Worm (Caenorhabditis elegans) whole organism, L2 larva: Measurements from ENCODE around the gene hlh-30.

ENCODE experiments used
- C34F6.9 ChIP-seq: fragments of 150-350 bp; optimal IDR thresholded peaks from 2 replicates; lab custom pipeline; 2014; ENCODE audit warnings: missing biosample characterization, missing genetic modification characterization
- F13H6.1 ChIP-seq: sonication (generic microtip); optimal IDR thresholded peaks from 2 replicates; lab custom pipeline; 2016; ENCODE audit warnings: missing genetic modification characterization, missing compliant biosample characterization
- R02D3.7 ChIP-seq: fragments of 150-350 bp; optimal IDR thresholded peaks from 2 replicates; lab custom pipeline; 2014; ENCODE audit warnings: missing biosample characterization, missing genetic modification characterization
- Y55F3AM.14 ChIP-seq: fragments of 200-800 bp; sonication (Bioruptor generic); optimal IDR thresholded peaks from 2 replicates; lab custom pipeline; 2018; ENCODE audit warnings: mild to moderate bottlenecking, missing genetic modification characterization, missing compliant biosample characterization
- ZK546.5 ChIP-seq: sonication (generic microtip); optimal IDR thresholded peaks from 2 replicates; lab custom pipeline; 2017; ENCODE audit warnings: missing biosample characterization, missing genetic modification characterization
- alr-1 ChIP-seq: fragments of 150-350 bp; optimal IDR thresholded peaks from 2 replicates; lab custom pipeline; 2014; ENCODE audit warnings: missing biosample characterization, missing genetic modification characterization
- aly-2 ChIP-seq: fragments of 150-350 bp; optimal IDR thresholded peaks from 2 replicates; lab custom pipeline; 2014; ENCODE audit warnings: missing biosample characterization, missing genetic modification characterization
- ama-1 ChIP-seq: fragments of 150-350 bp; optimal IDR thresholded peaks from 2 replicates; lab custom pipeline; 2018; ENCODE audit warnings: inconsistent platforms
- blmp-1 ChIP-seq: sonication (generic microtip); optimal IDR thresholded peaks from 2 replicates; lab custom pipeline; 2017; ENCODE audit warnings: missing genetic modification characterization, mild to moderate bottlenecking, missing compliant biosample characterization, antibody characterized with exemption, moderate library complexity; ENCODE audit not compliant: insufficient read depth
- ceh-16 ChIP-seq: fragments of 150-350 bp; optimal IDR thresholded peaks from 2 replicates; lab custom pipeline; 2014; ENCODE audit warnings: missing biosample characterization, missing genetic modification characterization
- ceh-82 ChIP-seq: fragments of 150-350 bp; optimal IDR thresholded peaks from 2 replicates; lab custom pipeline; 2014; ENCODE audit warnings: missing biosample characterization, missing genetic modification characterization
- crh-2 ChIP-seq: sonication (generic microtip); optimal IDR thresholded peaks from 2 replicates; lab custom pipeline; 2017; ENCODE audit warnings: missing biosample characterization, missing genetic modification characterization
- dmd-4 ChIP-seq: sonication (generic microtip); optimal IDR thresholded peaks from 2 replicates; lab custom pipeline; 2017; ENCODE audit warnings: missing biosample characterization, missing genetic modification characterization
- egl-27 ChIP-seq: sonication (generic microtip); optimal IDR thresholded peaks from 3 replicates; lab custom pipeline; 2017; ENCODE audit warnings: missing biosample characterization, missing genetic modification reagents, missing genetic modification characterization
- elt-1 ChIP-seq: fragments of 150-350 bp; optimal IDR thresholded peaks from 2 replicates; lab custom pipeline; 2014; ENCODE audit warnings: missing biosample characterization, missing genetic modification characterization
- elt-3 ChIP-seq: sonication (generic microtip); optimal IDR thresholded peaks from 2 replicates; lab custom pipeline; 2017; ENCODE audit warnings: missing biosample characterization, missing genetic modification characterization
- fos-1 ChIP-seq: fragments of 150-350 bp; optimal IDR thresholded peaks from 2 replicates; lab custom pipeline; 2014; ENCODE audit warnings: missing biosample characterization, missing genetic modification characterization
- gmeb-1 ChIP-seq: fragments of 150-350 bp; optimal IDR thresholded peaks from 2 replicates; lab custom pipeline; 2014; ENCODE audit warnings: missing biosample characterization, missing genetic modification characterization
- lin-11 ChIP-seq: fragments of 150-350 bp; sonication (generic microtip); optimal IDR thresholded peaks from 2 replicates; lab custom pipeline; 2014; ENCODE audit warnings: missing biosample characterization, missing genetic modification characterization, inconsistent platforms, mixed read lengths
- lin-13 ChIP-seq: fragments of 150-350 bp; optimal IDR thresholded peaks from 2 replicates; lab custom pipeline; 2014; ENCODE audit warnings: missing biosample characterization, missing genetic modification reagents, missing genetic modification characterization
- lin-39 ChIP-seq: fragments of 150-350 bp; optimal IDR thresholded peaks from 2 replicates; lab custom pipeline; 2014; ENCODE audit warnings: missing biosample characterization, missing genetic modification reagents, missing genetic modification characterization
- lsy-2 ChIP-seq, 2 experiments: fragments of 150-350 bp in 1 of 2; sonication (generic microtip) in 1 of 2; optimal IDR thresholded peaks; 2 replicates each; lab custom pipeline; 2014 to 2017; ENCODE audit warnings: missing biosample characterization in 2 of 2, missing genetic modification characterization in 2 of 2
- mab-5 ChIP-seq: fragments of 150-350 bp; optimal IDR thresholded peaks from 2 replicates; lab custom pipeline; 2014; ENCODE audit warnings: missing biosample characterization, missing genetic modification characterization
- mbf-1 ChIP-seq: sonication (generic microtip); optimal IDR thresholded peaks from 2 replicates; lab custom pipeline; 2017; ENCODE audit warnings: missing biosample characterization, missing genetic modification characterization
- mdl-1 ChIP-seq, 2 experiments: fragments of 150-350 bp in 1 of 2; sonication (generic microtip) in 1 of 2; optimal IDR thresholded peaks; 2 replicates each; lab custom pipeline; 2017; ENCODE audit warnings: missing biosample characterization in 2 of 2, missing genetic modification characterization in 2 of 2
- nhr-10 ChIP-seq: sonication (generic microtip); optimal IDR thresholded peaks from 2 replicates; lab custom pipeline; 2017; ENCODE audit warnings: missing biosample characterization, missing genetic modification characterization
- nhr-11 ChIP-seq: fragments of 150-350 bp; optimal IDR thresholded peaks from 2 replicates; lab custom pipeline; 2014; ENCODE audit warnings: missing biosample characterization, missing genetic modification characterization
- nhr-129 ChIP-seq: fragments of 150-350 bp; optimal IDR thresholded peaks from 2 replicates; lab custom pipeline; 2014; ENCODE audit warnings: missing biosample characterization, missing genetic modification characterization
- nhr-21 ChIP-seq: fragments of 150-350 bp; optimal IDR thresholded peaks from 2 replicates; lab custom pipeline; 2014; ENCODE audit warnings: missing biosample characterization, missing genetic modification characterization
- nhr-23 ChIP-seq: fragments of 150-350 bp; optimal IDR thresholded peaks from 2 replicates; lab custom pipeline; 2014; ENCODE audit warnings: missing biosample characterization, missing genetic modification reagents, missing genetic modification characterization
- nhr-237 ChIP-seq: fragments of 150-350 bp; optimal IDR thresholded peaks from 2 replicates; lab custom pipeline; 2014; ENCODE audit warnings: missing biosample characterization, missing genetic modification characterization
- nhr-25 ChIP-seq: fragments of 150-350 bp; sonication (generic microtip); optimal IDR thresholded peaks from 3 replicates; lab custom pipeline; 2014; ENCODE audit warnings: missing biosample characterization, missing genetic modification characterization
- nhr-6 ChIP-seq: fragments of 150-350 bp; optimal IDR thresholded peaks from 2 replicates; lab custom pipeline; 2014; ENCODE audit warnings: missing biosample characterization, missing genetic modification characterization
- nhr-77 ChIP-seq: fragments of 150-350 bp; optimal IDR thresholded peaks from 2 replicates; lab custom pipeline; 2014; ENCODE audit warnings: missing biosample characterization, missing genetic modification characterization
- sem-4 ChIP-seq: fragments of 150-350 bp; optimal IDR thresholded peaks from 2 replicates; lab custom pipeline; 2014; ENCODE audit warnings: missing biosample characterization, missing genetic modification reagents, missing genetic modification characterization
- skn-1 ChIP-seq: sonication (generic microtip); optimal IDR thresholded peaks from 2 replicates; lab custom pipeline; 2017; ENCODE audit warnings: missing biosample characterization, missing genetic modification characterization
- sma-3 ChIP-seq: sonication (generic microtip); optimal IDR thresholded peaks from 2 replicates; lab custom pipeline; 2016; ENCODE audit warnings: missing genetic modification reagents, missing genetic modification characterization, missing compliant biosample characterization
- sma-9 ChIP-seq, 2 experiments: fragments of 150-350 bp in 1 of 2; sonication (generic microtip) in 1 of 2; optimal IDR thresholded peaks; 2 replicates each; lab custom pipeline; 2014 to 2016; ENCODE audit warnings: missing genetic modification characterization in 2 of 2, mild to moderate bottlenecking in 1 of 2, missing biosample characterization in 1 of 2, missing compliant biosample characterization in 1 of 2, missing genetic modification reagents in 1 of 2, moderate library complexity in 1 of 2
- unc-39 ChIP-seq: fragments of 150-350 bp; optimal IDR thresholded peaks from 2 replicates; lab custom pipeline; 2014; ENCODE audit warnings: missing biosample characterization, missing genetic modification characterization
- unc-55 ChIP-seq: fragments of 150-350 bp; sonication (generic microtip); optimal IDR thresholded peaks from 3 replicates; lab custom pipeline; 2014; ENCODE audit warnings: missing biosample characterization, missing genetic modification reagents, missing genetic modification characterization
- unc-62 ChIP-seq: fragments of 150-350 bp; optimal IDR thresholded peaks from 2 replicates; lab custom pipeline; 2014; ENCODE audit warnings: missing biosample characterization, missing genetic modification reagents, missing genetic modification characterization
- zag-1 ChIP-seq: fragments of 150-350 bp; optimal IDR thresholded peaks from 2 replicates; lab custom pipeline; 2014; ENCODE audit warnings: missing biosample characterization, missing genetic modification characterization
- ztf-1 ChIP-seq: fragments of 200-800 bp; sonication (Bioruptor generic); conservative IDR thresholded peaks from 2 replicates; pipeline ENCODE4 v1.3.6; 2022; ENCODE audit warnings: missing genetic modification characterization, missing compliant biosample characterization
- ztf-11 ChIP-seq: sonication (generic microtip); optimal IDR thresholded peaks from 2 replicates; lab custom pipeline; 2017; ENCODE audit warnings: missing biosample characterization, missing genetic modification characterization
- ztf-4 ChIP-seq: fragments of 150-350 bp; optimal IDR thresholded peaks from 2 replicates; lab custom pipeline; 2014; ENCODE audit warnings: missing biosample characterization, missing genetic modification characterization

The hlh-30 gene

ce11 chrIV:4053405-4053804 lies 18.7 kb upstream of the hlh-30 start:
- TF ChIP-seq ama-1 (lab: Kevin White, UChicago) (no peak), egl-27 (tag; lab: Kevin White, UChicago) (no peak), fos-1 (tag; lab: Kevin White, UChicago) (peak; percentile 15), ZK546.5 (tag; lab: Kevin White, UChicago) (no peak)

ce11 chrIV:4052274-4052673 lies 17.5 kb upstream of the hlh-30 start:
- TF ChIP-seq ztf-1 (GFP tag; lab: Robert Waterston, UW): no peak

- TF ChIP-seq lin-39: no peak
- no peak for TF ChIP-seq nhr-237 (tag; lab: Kevin White, UChicago)
- TF ChIP-seq Y55F3AM.14 (GFP tag; lab: Kevin White, UChicago): no peak
- no peak for TF ChIP-seq ztf-1 (GFP tag; lab: Robert Waterston, UW)
- no peak for TF ChIP-seq ceh-16 (tag; lab: Kevin White, UChicago)
- TF ChIP-seq elt-3: no peak
- TF ChIP-seq mdl-1 (tag; optimal IDR thresholded peaks at IDR 0.05; lab: Kevin White, UChicago): no peak
- TF ChIP-seq nhr-23 (tag; lab: Kevin White, UChicago): no peak
- no peak for TF ChIP-seq egl-27 (tag; lab: Kevin White, UChicago)
These were observed 16.8 kb upstream of the hlh-30 start, which contains the start of gene wrt-5 for ce11 chrIV:4051539-4051938. TSS of gene wrt-5 (minus strand) at chrIV:4051639.

- TF ChIP-seq lin-39 (no peak), nhr-10 (tag; lab: Kevin White, UChicago) (peak; percentile 61), nhr-25 (tag; lab: Kevin White, UChicago) (peak; percentile 97), mdl-1 (tag; optimal IDR thresholded peaks at IDR 0.05; lab: Kevin White, UChicago) (peak in 1 of 2 experiments; percentile 14), ztf-4 (tag; lab: Kevin White, UChicago) (peak; percentile 78), fos-1 (tag; lab: Kevin White, UChicago) (peak; percentile 87), sem-4 (tag; lab: Kevin White, UChicago) (peak; percentile 85), elt-3 (no peak), nhr-237 (tag; lab: Kevin White, UChicago) (peak; percentile 29), skn-1 (no peak), ama-1 (lab: Kevin White, UChicago) (peak; percentile 43), nhr-6 (tag; lab: Kevin White, UChicago) (peak; percentile 83), nhr-129 (peak; percentile 77), mab-5 (peak; percentile 93), zag-1 (peak; percentile 21), mbf-1 (peak; percentile 20), unc-55 (GFP tag; lab: Kevin White, UChicago) (peak; percentile 94), dmd-4 (tag; lab: Kevin White, UChicago) (peak; percentile 75), ceh-16 (tag; lab: Kevin White, UChicago) (peak; percentile 71), unc-62 (no peak), nhr-23 (tag; lab: Kevin White, UChicago) (no peak), ZK546.5 (tag; lab: Kevin White, UChicago) (peak; percentile 53), elt-1 (no peak), C34F6.9 (tag; lab: Kevin White, UChicago) (peak; percentile 98), F13H6.1 (tag; lab: Kevin White, UChicago) (peak; percentile 93), gmeb-1 (peak; percentile 99), ztf-1 (GFP tag; lab: Robert Waterston, UW) (0 out of 2 replicates have a peak, but pooled peaks have one; percentile 43), alr-1 (no peak), ztf-11 (tag; lab: Kevin White, UChicago) (no peak), sma-3 (GFP tag; lab: Kevin White, UChicago) (peak; percentile 96), crh-2 (peak; percentile 97), nhr-21 (tag; lab: Kevin White, UChicago) (peak; percentile 95), lsy-2 (tag; optimal IDR thresholded peaks at IDR 0.05; lab: Kevin White, UChicago) (peak; percentile 94 to 96), nhr-11 (tag; lab: Kevin White, UChicago) (no peak), nhr-77 (tag; lab: Kevin White, UChicago) (peak; percentile 73), lin-11 (tag; lab: Kevin White, UChicago) (peak; percentile 78), aly-2 (tag; lab: Kevin White, UChicago) (no peak), lin-13 (GFP tag; lab: Kevin White, UChicago) (peak; percentile 89), ceh-82 (peak; percentile 33), R02D3.7 (tag; lab: Kevin White, UChicago) (peak; percentile 68), Y55F3AM.14 (GFP tag; lab: Kevin White, UChicago) (peak; percentile 83), blmp-1 (tag; lab: Kevin White, UChicago) (peak; percentile 51), unc-39 (tag; lab: Kevin White, UChicago) (no peak), sma-9 (GFP tag; optimal IDR thresholded peaks at IDR 0.05; lab: Kevin White, UChicago) (peak; percentile 95), sma-9 (tag; optimal IDR thresholded peaks at IDR 0.05; lab: Kevin White, UChicago) (no peak)
These were observed 14.7 kb upstream of the hlh-30 start, which contains the start of gene pcn-1 for ce11 chrIV:4049398-4049998. TSS of gene pcn-1 (minus strand) at chrIV:4049448.
